Worm (Caenorhabditis elegans) whole organism, L4 larva: Measurements from ENCODE around the gene ubc-1.

ENCODE experiments used
- ces-1 ChIP-seq: fragments of 150-350 bp; sonication (generic microtip); optimal IDR thresholded peaks from 4 replicates; lab custom pipeline; 2014; ENCODE audit warnings: missing biosample characterization, missing genetic modification reagents, missing genetic modification characterization
- daf-12 ChIP-seq: fragments of 150-350 bp; optimal IDR thresholded peaks from 2 replicates; lab custom pipeline; 2014; ENCODE audit warnings: missing biosample characterization, missing genetic modification reagents, missing genetic modification characterization
- egl-27 ChIP-seq: sonication (generic microtip); optimal IDR thresholded peaks from 3 replicates; lab custom pipeline; 2017; ENCODE audit warnings: missing biosample characterization, missing genetic modification reagents, missing genetic modification characterization
- lin-39 ChIP-seq: fragments of 150-350 bp; optimal IDR thresholded peaks from 2 replicates; lab custom pipeline; 2014; ENCODE audit warnings: missing biosample characterization, missing genetic modification reagents, missing genetic modification characterization
- nhr-25 ChIP-seq: sonication (generic microtip); optimal IDR thresholded peaks from 2 replicates; lab custom pipeline; 2017; ENCODE audit warnings: missing genetic modification characterization, mild to moderate bottlenecking, missing compliant biosample characterization, antibody characterized with exemption, moderate library complexity, borderline replicate concordance; ENCODE audit not compliant: insufficient read depth
- nhr-48 ChIP-seq: sonication (generic microtip); optimal IDR thresholded peaks from 2 replicates; lab custom pipeline; 2016; ENCODE audit warnings: mild to moderate bottlenecking, missing genetic modification characterization, missing compliant biosample characterization
- pha-4 ChIP-seq, 2 experiments: fragments of 150-350 bp in 1 of 2; fragments of 200-800 bp in 1 of 2; sonication (Bioruptor generic) in 1 of 2; IDR thresholded peaks in 1 of 2; optimal IDR thresholded peaks in 1 of 2; 2 replicates each; pipeline versions ENCODE4 v1.3.6 to Lab custom; 2014 to 2022; ENCODE audit warnings: missing genetic modification characterization in 2 of 2, missing genetic modification reagents in 2 of 2, missing biosample characterization in 1 of 2, missing compliant biosample characterization in 1 of 2

DNA sequence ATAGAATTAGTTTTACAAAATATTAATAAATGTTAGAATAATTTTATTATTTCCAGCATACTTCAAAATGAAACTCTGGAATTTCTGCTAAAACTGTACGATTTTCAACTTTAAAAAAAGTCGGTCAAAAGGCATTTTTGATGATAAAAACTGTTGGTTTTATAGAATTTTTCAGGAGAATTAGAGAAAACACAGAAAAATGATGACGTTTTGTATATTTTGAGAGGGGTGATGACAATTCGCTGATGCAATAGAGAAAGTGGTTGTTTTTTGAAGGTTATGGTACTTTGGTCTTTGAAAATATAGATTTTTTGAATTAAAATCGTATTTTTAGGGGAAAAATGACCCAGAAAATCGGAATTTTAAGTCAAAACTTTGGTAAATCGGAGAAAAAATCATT is 17.8 kb upstream of the ubc-1 start:
- TF ChIP-seq ces-1 (GFP tag; lab: Kevin White, UChicago) (no peak), daf-12 (no peak), nhr-48 (tag; lab: Kevin White, UChicago) (no peak), lin-39 (tag; lab: Kevin White, UChicago) (no peak), egl-27 (tag; lab: Kevin White, UChicago) (no peak), nhr-25 (tag; lab: Kevin White, UChicago) (no peak), pha-4 (GFP tag; IDR thresholded peaks at IDR 0.05; lab: Robert Waterston, UW) (no peak), pha-4 (tag; optimal IDR thresholded peaks at IDR 0.05; lab: Kevin White, UChicago) (no peak)
